Fruit fly (Drosophila melanogaster): ENCODE measurements around the gene CG34450.

- TF ChIP-seq psq (optimal IDR thresholded peaks at IDR 0.05) (no peak), Myc (optimal IDR thresholded peaks at IDR 0.05) (no peak), h (optimal IDR thresholded peaks at IDR 0.05) (no peak), ttk (optimal IDR thresholded peaks at IDR 0.05) (no peak)
These were observed 48.2 kb downstream of the CG34450 start for dm6 chrX:9281998-9282644.
